Worm (Caenorhabditis elegans): ENCODE results near the gene uaf-1.

DNA sequence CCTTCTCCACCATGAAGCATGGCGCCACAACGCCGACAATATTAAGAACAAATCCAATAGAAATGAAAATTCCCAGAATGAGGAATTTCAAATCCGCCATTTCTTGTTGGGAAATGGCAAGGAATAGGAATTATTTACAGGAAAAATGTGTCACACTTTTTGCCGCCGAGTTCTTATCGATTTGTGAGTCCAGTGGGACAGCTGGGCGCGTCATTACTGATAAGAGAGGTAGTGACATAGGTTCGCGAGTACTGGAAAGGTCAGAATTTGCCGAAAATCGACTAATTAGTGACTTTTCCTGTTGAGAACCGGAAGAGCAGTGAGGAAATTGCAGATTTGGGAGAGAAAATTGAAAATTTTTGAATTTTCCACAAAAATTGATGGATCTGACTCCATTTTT, 48.1 kb downstream of the uaf-1 start:
- no peak for TF ChIP-seq elt-3 (tag; optimal IDR thresholded peaks at IDR 0.05)
- no peak for TF ChIP-seq nhr-76 (tag; optimal IDR thresholded peaks at IDR 0.05)
- no peak for TF ChIP-seq blmp-1 (tag; optimal IDR thresholded peaks at IDR 0.05)
- TF ChIP-seq mep-1 (tag; optimal IDR thresholded peaks at IDR 0.05), result no peak
- no peak for TF ChIP-seq mab-5 (tag; optimal IDR thresholded peaks at IDR 0.05)
- TF ChIP-seq unc-39 (tag; optimal IDR thresholded peaks at IDR 0.05), result no peak
- TF ChIP-seq hlh-1 (tag; optimal IDR thresholded peaks at IDR 0.05), result no peak
- no peak for TF ChIP-seq M03D4.4 (tag; optimal IDR thresholded peaks at IDR 0.05)
- TF ChIP-seq zip-8 (tag; optimal IDR thresholded peaks at IDR 0.05), result no peak
- TF ChIP-seq sptf-1 (tag; optimal IDR thresholded peaks at IDR 0.05), result no peak
- no peak for TF ChIP-seq bed-3 (GFP tag; optimal IDR thresholded peaks at IDR 0.05)
- no peak for TF ChIP-seq lin-13 (tag; optimal IDR thresholded peaks at IDR 0.05)
- TF ChIP-seq lsy-2 (tag; optimal IDR thresholded peaks at IDR 0.05), result no peak

Measured in whole organism, mixed stage, embryonic.